Worm (Caenorhabditis elegans): ENCODE data around the gene cept-2.

Gene cept-2

ce11 chrV:14347234-14347826 is at the start of gene cept-2:
TSS of gene cept-2 (plus strand) at chrV:14347766.
- TF ChIP-seq tra-1 (GFP tag; IDR thresholded peaks at IDR 0.05) (peak; percentile 48; the same call in 1 of the 2 replicates), hlh-30 (tag; optimal IDR thresholded peaks at IDR 0.05; ENCODE audit: insufficient read depth) (peak; percentile 80), dmd-6 (GFP tag; IDR thresholded peaks at IDR 0.05) (peak; percentile 73), daf-16 (GFP tag; optimal IDR thresholded peaks at IDR 0.05) (no peak), daf-16 (tag; optimal IDR thresholded peaks at IDR 0.05) (peak; percentile 69), lin-38 (GFP tag; IDR thresholded peaks at IDR 0.05) (peak; percentile 99), daf-19 (GFP tag; conservative IDR thresholded peaks at IDR 0.05) (peak; percentile 71; the same call in 1 of the 2 replicates), fkh-10 (GFP tag; optimal IDR thresholded peaks at IDR 0.05) (peak; percentile 94), zag-1 (tag; optimal IDR thresholded peaks at IDR 0.05) (no peak), nhr-77 (tag; optimal IDR thresholded peaks at IDR 0.05) (peak; percentile 95), php-3 (GFP tag; IDR thresholded peaks at IDR 0.05) (peak; percentile 53; the same call in 1 of the 2 replicates), ztf-7 (tag; optimal IDR thresholded peaks at IDR 0.05) (no peak), mdl-1 (tag; optimal IDR thresholded peaks at IDR 0.05) (peak; percentile 35 to 57), hmg-1.1 (GFP tag; IDR thresholded peaks at IDR 0.05) (peak; percentile 85), egl-43 (GFP tag; IDR thresholded peaks at IDR 0.05) (peak; percentile 62; the same call in 1 of the 2 replicates), vab-7 (GFP tag; IDR thresholded peaks at IDR 0.05) (peak; percentile 79), unc-62 (GFP tag; optimal IDR thresholded peaks at IDR 0.05 in 1 of 2) (no peak), unc-62 (tag; optimal IDR thresholded peaks at IDR 0.05) (no peak), mxl-3 (GFP tag; optimal IDR thresholded peaks at IDR 0.05) (peak; percentile 50), lsy-2 (tag; optimal IDR thresholded peaks at IDR 0.05) (peak; percentile 73 to 95), ZK546.5 (tag; optimal IDR thresholded peaks at IDR 0.05) (no peak), zfp-3 (GFP tag; conservative IDR thresholded peaks at IDR 0.05) (0 out of 2 replicates have a peak, but pooled peaks have one; percentile 48), dpl-1 (GFP tag; optimal IDR thresholded peaks at IDR 0.05) (peak; percentile 89), nhr-6 (tag; optimal IDR thresholded peaks at IDR 0.05) (peak; percentile 100), spr-3 (GFP tag; optimal IDR thresholded peaks at IDR 0.05) (no peak), zip-2 (tag; optimal IDR thresholded peaks at IDR 0.05) (peak; percentile 59), ctbp-1 (GFP tag; IDR thresholded peaks at IDR 0.05) (peak; percentile 77), F49E8.2 (tag; optimal IDR thresholded peaks at IDR 0.05; ENCODE audit: borderline replicate concordance) (peak; percentile 63), dmd-9 (GFP tag; IDR thresholded peaks at IDR 0.05) (peak; percentile 81), nhr-111 (GFP tag; optimal IDR thresholded peaks at IDR 0.05) (no peak), ces-1 (GFP tag; optimal IDR thresholded peaks at IDR 0.05) (peak; percentile 38), aha-1 (tag) (peak; percentile 97), nhr-28 (tag; optimal IDR thresholded peaks at IDR 0.05) (peak; percentile 88), D1046.2 (GFP tag; IDR thresholded peaks at IDR 0.05) (0 out of 2 replicates have a peak, but pooled peaks have one; percentile 23), cey-2 (tag; optimal IDR thresholded peaks at IDR 0.05; ENCODE audit: borderline replicate concordance, insufficient read depth) (no peak), hif-1 (tag; optimal IDR thresholded peaks at IDR 0.05) (peak in 1 of 2 experiments; percentile 85), duxl-1 (tag; optimal IDR thresholded peaks at IDR 0.05; ENCODE audit: poor library complexity) (peak; percentile 92), F26F4.8 (GFP tag; conservative IDR thresholded peaks at IDR 0.05) (no peak), snpc-4 (tag; optimal IDR thresholded peaks at IDR 0.05) (peak; percentile 64), nhr-11 (tag; optimal IDR thresholded peaks at IDR 0.05) (peak; percentile 95), lin-29 (GFP tag; IDR thresholded peaks at IDR 0.05) (0 out of 2 replicates have a peak, but pooled peaks have one; percentile 18), T20F7.1 (GFP tag; optimal IDR thresholded peaks at IDR 0.05) (peak; percentile 86), gei-8 (GFP tag; optimal IDR thresholded peaks at IDR 0.05) (no peak), daf-8 (GFP tag; IDR thresholded peaks at IDR 0.05) (no peak), ZK337.2 (GFP tag; IDR thresholded peaks at IDR 0.05) (peak; percentile 70; the same call in 1 of the 2 replicates), saeg-2 (GFP tag; IDR thresholded peaks at IDR 0.05) (no peak), ceh-20 (GFP tag; IDR thresholded peaks at IDR 0.05) (peak; percentile 88), ceh-44 (GFP tag; IDR thresholded peaks at IDR 0.05) (peak; percentile 74; the same call in 1 of the 2 replicates), F44E2.7 (GFP tag; IDR thresholded peaks at IDR 0.05) (no peak), hlh-11 (tag; optimal IDR thresholded peaks at IDR 0.05) (peak; percentile 85)
